Worm (Caenorhabditis elegans) whole organism, mixed stage, embryonic: Measurements from ENCODE around the gene clec-144.

Experiments used
- M03D4.4 ChIP-seq: sonication (generic microtip); optimal IDR thresholded peaks from 2 replicates; lab custom pipeline; 2017; ENCODE audit warnings: mild to moderate bottlenecking, missing genetic modification characterization, missing compliant biosample characterization
- bed-3 ChIP-seq: fragments of 200-800 bp; sonication (Bioruptor generic); optimal IDR thresholded peaks from 3 replicates; lab custom pipeline; 2018; ENCODE audit warnings: mild to moderate bottlenecking, missing genetic modification characterization, moderate library complexity, missing compliant biosample characterization
- blmp-1 ChIP-seq: fragments of 150-350 bp; optimal IDR thresholded peaks from 2 replicates; lab custom pipeline; 2014; ENCODE audit warnings: missing biosample characterization, missing genetic modification characterization
- ceh-83 ChIP-seq: fragments of 200-800 bp; sonication (Bioruptor generic); optimal IDR thresholded peaks from 2 replicates; lab custom pipeline; 2018; ENCODE audit warnings: mild to moderate bottlenecking, missing genetic modification characterization, missing compliant biosample characterization
- elt-1 ChIP-seq: sonication (generic microtip); optimal IDR thresholded peaks from 2 replicates; lab custom pipeline; 2017; ENCODE audit warnings: missing genetic modification characterization, mild to moderate bottlenecking, missing compliant biosample characterization, antibody characterized with exemption, moderate library complexity, borderline replicate concordance; ENCODE audit not compliant: insufficient read depth
- lin-13 ChIP-seq: fragments of 150-350 bp; optimal IDR thresholded peaks from 2 replicates; lab custom pipeline; 2014; ENCODE audit warnings: missing biosample characterization, missing genetic modification characterization
- lsy-2 ChIP-seq: fragments of 150-350 bp; optimal IDR thresholded peaks from 2 replicates; lab custom pipeline; 2014; ENCODE audit warnings: missing biosample characterization, missing genetic modification characterization
- nhr-12 ChIP-seq: fragments of 150-350 bp; optimal IDR thresholded peaks from 2 replicates; lab custom pipeline; 2014; ENCODE audit warnings: missing biosample characterization, missing genetic modification characterization
- nhr-76 ChIP-seq: sonication (generic microtip); optimal IDR thresholded peaks from 2 replicates; lab custom pipeline; 2017; ENCODE audit warnings: missing biosample characterization, missing genetic modification characterization
- pha-4 ChIP-seq: fragments of 150-350 bp; optimal IDR thresholded peaks from 2 replicates; lab custom pipeline; 2018; ENCODE audit warnings: missing biosample characterization, missing genetic modification reagents, missing genetic modification characterization
- snpc-4 ChIP-seq: fragments of 150-350 bp; optimal IDR thresholded peaks from 2 replicates; lab custom pipeline; 2014; ENCODE audit warnings: missing biosample characterization, missing genetic modification characterization
- sptf-1 ChIP-seq: sonication (generic microtip); optimal IDR thresholded peaks from 2 replicates; lab custom pipeline; 2017; ENCODE audit warnings: mild to moderate bottlenecking, missing genetic modification characterization, moderate library complexity, missing compliant biosample characterization
- unc-39 ChIP-seq: fragments of 150-350 bp; optimal IDR thresholded peaks from 2 replicates; lab custom pipeline; 2014; ENCODE audit warnings: missing biosample characterization, missing genetic modification characterization

DNA sequence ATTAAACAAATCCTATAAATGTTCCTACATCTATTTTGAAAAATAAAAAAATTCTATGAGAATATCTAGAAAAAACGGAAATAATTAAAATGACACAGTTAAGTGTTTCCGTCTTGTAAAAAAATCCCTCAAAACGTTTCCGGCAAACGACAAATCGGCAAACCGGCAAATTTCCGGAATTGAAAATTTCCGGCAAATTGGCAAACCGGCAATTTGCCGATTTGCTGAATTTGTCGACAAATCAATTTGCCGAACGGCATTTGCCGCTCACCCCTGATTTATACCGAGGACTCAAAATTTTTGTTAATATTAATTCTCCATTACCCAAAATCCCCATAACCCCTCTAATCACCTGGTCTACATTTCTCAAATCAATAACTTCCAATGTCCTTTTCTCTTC, 20.7 kb upstream of the clec-144 start:
- no peak for TF ChIP-seq snpc-4 (tag; lab: Kevin White, UChicago)
- no peak for TF ChIP-seq unc-39 (tag; lab: Kevin White, UChicago)
- no peak for TF ChIP-seq blmp-1 (tag; lab: Kevin White, UChicago)
- no peak for TF ChIP-seq elt-1 (tag; lab: Kevin White, UChicago)
- no peak for TF ChIP-seq M03D4.4 (tag; lab: Kevin White, UChicago)
- TF ChIP-seq lin-13 (tag; lab: Kevin White, UChicago), result no peak
- TF ChIP-seq nhr-12 (tag; lab: Kevin White, UChicago), result no peak
- TF ChIP-seq nhr-76 (tag; lab: Kevin White, UChicago), result no peak
- TF ChIP-seq sptf-1, result no peak
- no peak for TF ChIP-seq lsy-2 (tag; lab: Kevin White, UChicago)
- TF ChIP-seq ceh-83 (GFP tag; lab: Kevin White, UChicago), result no peak
- TF ChIP-seq bed-3 (GFP tag; lab: Kevin White, UChicago), result no peak
- no peak for TF ChIP-seq pha-4 (tag; lab: Kevin White, UChicago)
